Fruit fly (Drosophila melanogaster): ENCODE measurements around the gene nAChRbeta1.

nAChRbeta1 gene

DNA sequence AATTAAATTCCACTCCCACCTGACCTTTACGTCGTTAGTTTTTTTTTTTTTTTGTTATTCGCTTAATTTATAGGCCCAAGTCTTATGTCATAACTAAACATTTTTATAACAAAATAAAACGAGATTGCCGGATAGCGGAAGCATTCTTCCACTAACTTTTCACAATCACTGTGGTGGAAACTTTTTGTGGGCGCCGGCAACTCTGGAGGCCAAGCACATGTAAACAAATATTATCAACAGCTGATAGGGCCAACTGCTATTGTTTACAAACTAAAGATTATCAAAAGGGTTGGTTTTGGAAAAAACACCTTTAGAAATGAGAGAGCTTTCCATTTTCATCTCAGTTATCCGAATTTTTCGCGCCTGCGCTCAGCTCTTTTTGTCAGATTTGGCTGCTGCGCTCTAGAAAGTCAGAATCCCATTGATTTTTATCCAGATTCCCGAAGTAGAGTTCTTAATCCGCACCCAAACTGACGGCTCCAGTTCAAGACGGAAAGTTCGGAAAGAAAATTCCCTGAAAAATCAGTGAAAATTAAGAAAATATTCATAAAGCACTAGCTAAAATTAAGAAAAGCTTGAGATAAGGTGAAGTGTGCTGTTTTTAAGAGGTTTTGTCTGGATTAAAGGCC, at the start of gene nAChRbeta1:
Gene nAChRbeta1, plus strand, starts transcription at position 432 of the 629 bp plus-strand sequence.
- TF ChIP-seq CG15336 (GFP tag; IDR thresholded peaks at IDR 0.05) (no peak), svp (GFP tag) (peak; percentile 32)

dm6 chr3L:4380231-4380645, 48.9 kb upstream of the nAChRbeta1 start, which contains the start of gene DopEcR:
TSS of gene DopEcR (minus strand) at chr3L:4380387.
- TF ChIP-seq CG16779 (tag; optimal IDR thresholded peaks at IDR 0.05) = no peak
- TF ChIP-seq CG6276 (GFP tag; optimal IDR thresholded peaks at IDR 0.05) = peak; percentile 0
- no peak for TF ChIP-seq CG8119 (GFP tag; IDR thresholded peaks at IDR 0.05)
- TF ChIP-seq CG3032 (tag; optimal IDR thresholded peaks at IDR 0.05) = no peak
- no peak for TF ChIP-seq esn (GFP tag; optimal IDR thresholded peaks at IDR 0.05)
- no peak for TF ChIP-seq Sox15 (GFP tag; optimal IDR thresholded peaks at IDR 0.05)
- TF ChIP-seq Met (GFP tag; optimal IDR thresholded peaks at IDR 0.05) = no peak
- peak; percentile 24 for TF ChIP-seq CG6854 (GFP tag; optimal IDR thresholded peaks at IDR 0.05)
- TF ChIP-seq CG15336 (GFP tag; IDR thresholded peaks at IDR 0.05) = peak; percentile 40; the same call in 1 of the 2 replicates
- no peak for TF ChIP-seq CG10631 (GFP tag; optimal IDR thresholded peaks at IDR 0.05)
- TF ChIP-seq vri (GFP tag; optimal IDR thresholded peaks at IDR 0.05) = no peak
- TF ChIP-seq CG7368 (GFP tag; optimal IDR thresholded peaks at IDR 0.05) = no peak
- no peak for TF ChIP-seq CG1621 (tag; optimal IDR thresholded peaks at IDR 0.05)
- peak; percentile 11 for TF ChIP-seq CG3919 (GFP tag; optimal IDR thresholded peaks at IDR 0.05)
- TF ChIP-seq fkh (GFP tag; optimal IDR thresholded peaks at IDR 0.05) = peak; percentile 44
- TF ChIP-seq Eip75B (GFP tag; optimal IDR thresholded peaks at IDR 0.05) = peak; percentile 36
- TF ChIP-seq Sox14 (GFP tag; optimal IDR thresholded peaks at IDR 0.05) = no peak
- no peak for TF ChIP-seq Eip93F (GFP tag; optimal IDR thresholded peaks at IDR 0.05)

- TF ChIP-seq Lpt (GFP tag; optimal IDR thresholded peaks at IDR 0.05) (no peak), OdsH (GFP tag; optimal IDR thresholded peaks at IDR 0.05) (no peak), Ets21C (GFP tag; optimal IDR thresholded peaks at IDR 0.05) (no peak), CG6792 (GFP tag; optimal IDR thresholded peaks at IDR 0.05) (no peak)
Measured at dm6 chr3L:4381529-4381928, 47.6 kb upstream of the nAChRbeta1 start, which contains the start of gene CG32240. TSS of gene CG32240 (minus strand) at chr3L:4381629.

- TF ChIP-seq Sox102F (GFP tag; optimal IDR thresholded peaks at IDR 0.05) (no peak), CG32006 (GFP tag; optimal IDR thresholded peaks at IDR 0.05) (no peak), lz (GFP tag; optimal IDR thresholded peaks at IDR 0.05) (no peak)
Measured at dm6 chr3L:4382581-4382980, 46.6 kb upstream of the nAChRbeta1 start.

DNA sequence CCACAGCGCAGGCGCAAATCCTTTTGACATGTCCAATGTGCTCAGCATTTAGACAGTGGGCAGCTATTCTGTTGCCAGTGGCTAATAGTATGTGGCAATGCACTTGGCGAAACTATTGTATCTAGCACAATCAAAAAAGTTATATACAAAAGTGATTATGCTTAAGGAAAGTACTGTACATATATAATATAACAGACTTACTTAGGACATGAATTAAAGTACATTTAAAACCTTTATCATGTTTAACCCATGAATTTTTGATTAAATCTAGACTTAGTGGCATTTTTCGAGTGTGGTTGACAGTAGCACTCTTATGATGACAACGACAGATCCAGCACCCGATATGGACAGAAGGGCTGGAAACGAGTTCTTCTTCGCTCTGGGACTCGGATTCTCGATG, 46.0 kb upstream of the nAChRbeta1 start:
- TF ChIP-seq CG11294 (GFP tag; IDR thresholded peaks at IDR 0.05) (no peak), CG4318 (GFP tag; optimal IDR thresholded peaks at IDR 0.05) (no peak), Sox14 (GFP tag; optimal IDR thresholded peaks at IDR 0.05) (peak; percentile 54), Hr38 (GFP tag; optimal IDR thresholded peaks at IDR 0.05) (no peak), CG8319 (GFP tag; optimal IDR thresholded peaks at IDR 0.05) (peak; percentile 8), CG34406 (GFP tag; optimal IDR thresholded peaks at IDR 0.05) (no peak), CG9139 (GFP tag; optimal IDR thresholded peaks at IDR 0.05) (peak; percentile 72), CG11902 (GFP tag; optimal IDR thresholded peaks at IDR 0.05) (peak; percentile 1), acj6 (GFP tag; optimal IDR thresholded peaks at IDR 0.05) (peak; percentile 54), salr (GFP tag; optimal IDR thresholded peaks at IDR 0.05) (peak; percentile 39 to 50), CG3919 (GFP tag; optimal IDR thresholded peaks at IDR 0.05) (peak; percentile 90), OdsH (GFP tag; optimal IDR thresholded peaks at IDR 0.05) (peak; percentile 61), CG32006 (GFP tag; optimal IDR thresholded peaks at IDR 0.05) (peak; percentile 3), CG11762 (GFP tag; optimal IDR thresholded peaks at IDR 0.05; ENCODE audit: insufficient read depth) (peak; percentile 61), net (GFP tag; optimal IDR thresholded peaks at IDR 0.05) (peak; percentile 10), Ets21C (GFP tag; optimal IDR thresholded peaks at IDR 0.05) (no peak), Sox102F (GFP tag; optimal IDR thresholded peaks at IDR 0.05) (peak; percentile 29), Gug (GFP tag; IDR thresholded peaks at IDR 0.05) (no peak), fd59A (GFP tag; optimal IDR thresholded peaks at IDR 0.05) (peak; percentile 71), Lpt (GFP tag; optimal IDR thresholded peaks at IDR 0.05) (no peak), eg (GFP tag; IDR thresholded peaks at IDR 0.05) (peak; percentile 30; the same call in 1 of the 3 replicates), CG1621 (tag; optimal IDR thresholded peaks at IDR 0.05) (peak; percentile 72), CG8119 (GFP tag; IDR thresholded peaks at IDR 0.05) (peak; percentile 48; the same call in 2 of the 3 replicates), dsx (GFP tag; optimal IDR thresholded peaks at IDR 0.05; ENCODE audit: poor library complexity, severe bottlenecking) (peak; percentile 85), Hr4 (GFP tag; optimal IDR thresholded peaks at IDR 0.05) (no peak), CG6854 (GFP tag; optimal IDR thresholded peaks at IDR 0.05) (no peak), Eip78C (GFP tag) (peak; percentile 91), CG7368 (GFP tag; optimal IDR thresholded peaks at IDR 0.05) (peak; percentile 67)

All from whole organism, prepupa.